Fruit fly (Drosophila melanogaster) ovary, adult (tissue): ENCODE results near the gene CG9518.

Experiments used
- CG17801 ChIP-seq: fragments of 200-800 bp; optimal IDR thresholded peaks from 2 replicates; lab custom pipeline; 2019; ENCODE audit warnings: missing biosample characterization, mild to moderate bottlenecking, missing genetic modification characterization, moderate library complexity; ENCODE audit not compliant: partially characterized antibody

Gene CG9518

DNA sequence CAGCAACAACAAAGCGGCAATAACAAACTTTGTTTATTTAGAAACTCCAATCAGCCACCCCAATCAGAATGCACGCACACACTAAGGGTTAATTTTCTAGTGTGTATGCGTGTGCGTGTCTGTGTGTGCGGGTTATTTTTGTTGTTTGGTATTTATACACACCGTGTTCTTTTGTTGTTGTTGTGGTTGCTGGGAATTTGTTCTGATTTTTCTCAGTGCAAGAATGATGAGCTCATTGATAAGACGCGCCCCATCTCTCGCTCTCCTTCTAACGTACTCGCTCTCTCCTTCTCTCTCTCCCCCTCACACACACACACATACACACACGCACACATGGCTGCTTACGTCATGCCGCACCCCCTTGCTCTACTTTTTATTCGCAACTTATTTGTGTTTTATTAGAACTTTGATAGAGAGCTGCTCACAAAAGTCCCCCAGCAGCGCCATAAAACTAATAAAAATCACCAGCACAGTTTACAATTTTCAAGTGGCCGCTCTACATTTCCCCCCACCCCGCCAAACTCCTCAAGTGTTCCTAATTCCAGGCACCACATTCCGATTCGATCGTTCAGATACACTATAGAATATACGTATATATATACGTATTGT, 31.1 kb downstream of the CG9518 start:
- TF ChIP-seq CG17801 (GFP tag; lab: Kevin White, UChicago) = no peak

DNA sequence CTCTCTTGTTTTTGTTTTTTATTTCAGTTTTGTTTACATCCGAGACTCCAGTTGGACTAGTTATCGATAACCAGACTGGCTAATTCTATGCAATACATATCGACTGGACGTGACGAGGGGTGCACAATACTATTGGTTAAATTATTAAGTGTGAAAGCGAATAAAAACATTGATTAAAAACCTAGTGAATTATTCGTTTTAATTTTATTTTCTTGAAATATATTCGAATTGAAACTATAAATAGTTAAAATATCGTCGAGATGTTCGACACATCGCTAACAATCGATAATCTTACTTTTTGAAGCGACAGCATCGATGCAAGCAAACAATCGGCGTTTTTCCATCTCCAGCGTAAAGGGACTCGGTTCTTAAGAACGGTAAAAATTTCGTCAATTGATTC, 31.9 kb downstream of the CG9518 start, which contains the start of the genes CG32590 and Flo2:
Gene CG32590, minus strand, starts transcription at position 60 of the 400 bp plus-strand sequence.
Gene Flo2, plus strand, starts transcription at position 330 of the 400 bp plus-strand sequence.
- peak; percentile 82 for TF ChIP-seq CG17801 (GFP tag; lab: Kevin White, UChicago)

DNA sequence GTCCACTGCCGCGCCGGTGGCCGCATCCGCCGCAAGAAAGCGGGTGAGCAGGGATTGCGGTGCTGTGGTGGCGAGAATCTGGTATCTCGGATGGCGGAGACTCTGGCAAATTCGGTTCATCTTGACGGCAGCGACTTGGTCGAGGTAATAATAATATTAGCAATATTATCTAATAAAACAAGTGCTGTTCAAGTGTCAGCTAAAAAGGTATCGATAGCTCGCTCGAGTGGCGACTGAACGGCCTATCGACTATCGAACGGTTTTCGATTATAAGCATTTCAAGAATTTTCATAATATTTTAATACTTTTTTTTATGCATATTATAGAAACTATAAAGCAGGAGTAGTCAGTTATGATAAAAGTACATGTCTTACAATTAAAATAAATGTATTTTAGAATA, 33.0 kb downstream of the CG9518 start, which contains the start of gene Grx5:
Gene Grx5, minus strand, starts transcription at position 216 of the 400 bp plus-strand sequence.
- no peak for TF ChIP-seq CG17801 (GFP tag; lab: Kevin White, UChicago)

DNA sequence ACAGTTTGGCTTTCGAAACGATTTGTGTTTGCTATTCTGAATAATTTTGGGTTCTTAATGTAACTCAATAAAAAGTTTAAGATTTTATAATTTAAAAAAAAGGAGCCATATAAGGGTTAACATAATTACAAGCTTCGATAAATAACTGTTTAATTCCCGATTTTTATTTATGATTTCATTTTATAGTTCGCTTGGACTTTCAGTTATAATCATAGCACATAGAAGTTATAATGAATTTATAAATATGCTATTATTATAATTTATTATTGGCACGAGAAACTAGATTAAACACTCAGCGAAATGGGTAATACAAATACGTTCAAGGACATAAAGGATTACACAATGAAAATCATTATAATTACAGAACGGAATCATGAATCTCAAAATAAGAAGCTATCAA, 34.6 kb downstream of the CG9518 start, which contains the start of gene CG14410:
Gene CG14410, plus strand, starts transcription at position 301 of the 400 bp plus-strand sequence.
- no peak for TF ChIP-seq CG17801 (GFP tag; lab: Kevin White, UChicago)

DNA sequence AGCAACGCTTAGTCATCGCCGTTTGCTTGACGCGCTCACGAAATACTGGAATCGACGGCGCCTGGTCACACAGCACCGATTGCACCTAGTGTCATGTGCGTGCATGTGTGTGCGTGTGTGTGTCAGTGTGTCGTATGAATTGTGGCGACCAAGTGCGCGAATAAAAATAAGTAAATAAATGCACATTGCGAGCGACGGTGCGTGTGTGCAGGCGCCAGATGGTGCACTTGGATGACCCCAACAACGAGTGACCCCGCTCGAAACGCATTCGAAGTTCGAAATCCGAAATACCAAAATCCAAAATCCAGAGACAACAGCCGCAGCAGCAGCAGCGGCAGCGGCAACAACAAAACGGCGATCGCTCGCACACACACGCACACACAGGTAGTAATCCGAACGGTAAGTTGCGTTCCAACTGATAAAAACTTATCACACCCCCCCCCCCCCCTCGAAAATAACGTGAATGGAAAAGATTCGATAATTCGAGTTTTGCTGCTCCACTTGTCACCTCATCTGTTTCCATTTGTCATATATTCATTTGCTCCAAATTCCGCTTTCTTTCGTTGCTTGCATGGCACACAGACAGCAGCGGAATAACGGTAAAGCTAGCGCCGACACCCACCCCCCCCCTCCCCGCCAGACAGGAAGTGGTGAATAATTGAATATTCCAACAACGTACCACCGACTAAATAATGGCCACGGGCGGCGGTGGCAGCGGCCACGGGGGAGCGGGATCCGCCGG, 38.2 kb downstream of the CG9518 start, which contains the start of gene CG14411:
Gene CG14411, plus strand, starts transcription at position 86 of the 742 bp plus-strand sequence.
- TF ChIP-seq CG17801 (GFP tag; lab: Kevin White, UChicago) = no peak

DNA sequence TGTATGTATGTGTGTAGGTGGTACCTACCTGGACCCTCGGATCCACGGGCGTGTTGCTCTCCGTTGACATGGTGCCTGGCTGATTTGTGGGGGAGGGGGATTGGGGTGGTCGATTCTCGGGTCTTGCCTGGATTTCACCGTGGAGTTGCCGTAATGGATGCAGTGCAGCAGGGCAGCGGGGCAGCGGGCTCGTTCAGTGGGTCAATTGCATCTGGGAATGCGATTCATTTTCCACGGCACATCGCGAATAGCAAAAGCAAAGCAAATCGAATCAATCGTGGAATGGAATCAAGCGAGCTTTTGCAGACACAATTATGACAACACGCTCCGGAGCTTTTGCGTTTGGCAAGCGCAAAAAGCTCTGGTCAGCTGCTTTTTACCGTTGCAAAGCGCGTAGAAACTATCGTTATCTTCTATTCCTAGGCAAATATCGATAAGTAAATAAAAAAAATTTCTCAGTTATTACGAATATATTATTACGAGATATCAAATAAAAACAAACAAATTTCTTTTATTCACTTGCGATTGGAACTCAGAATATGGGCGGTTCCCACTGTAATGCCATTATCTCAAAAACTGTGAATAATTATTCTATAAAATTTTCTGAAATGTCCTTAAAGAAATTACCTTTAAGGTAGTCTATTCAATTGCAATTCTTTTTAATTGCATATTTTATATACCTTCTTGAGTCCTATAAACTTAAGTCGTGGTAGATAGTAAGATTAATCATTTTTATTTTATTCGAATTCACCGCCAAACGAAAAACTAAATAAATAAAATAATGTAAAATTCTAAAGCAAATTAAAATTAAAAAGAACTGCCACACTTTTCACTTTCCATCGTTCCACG, 39.0 kb downstream of the CG9518 start, which contains the start of gene CG14408:
Gene CG14408, minus strand, starts transcription at position 321 of the 849 bp plus-strand sequence.
- TF ChIP-seq CG17801 (GFP tag; lab: Kevin White, UChicago) = no peak

DNA sequence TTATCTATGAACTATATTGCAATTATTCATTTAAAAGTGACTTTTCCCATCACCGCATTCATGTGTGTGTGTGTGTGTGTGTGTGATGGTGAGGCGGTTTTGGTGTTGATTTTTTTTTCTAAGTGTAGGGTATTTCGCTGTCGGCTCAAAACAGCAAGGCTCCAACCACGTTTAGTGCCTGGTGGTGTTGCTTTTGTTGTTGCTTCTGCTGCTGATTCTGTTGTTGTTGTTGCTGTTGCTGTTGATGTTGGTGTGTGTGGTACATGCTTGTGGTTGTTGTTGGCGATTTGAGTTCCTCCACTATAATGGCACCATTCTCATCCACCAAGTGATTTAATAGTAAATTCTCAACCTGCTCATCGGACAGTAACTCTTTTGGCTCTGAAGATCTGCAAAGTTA, 43.3 kb downstream of the CG9518 start:
- no peak for TF ChIP-seq CG17801 (GFP tag; lab: Kevin White, UChicago)

DNA sequence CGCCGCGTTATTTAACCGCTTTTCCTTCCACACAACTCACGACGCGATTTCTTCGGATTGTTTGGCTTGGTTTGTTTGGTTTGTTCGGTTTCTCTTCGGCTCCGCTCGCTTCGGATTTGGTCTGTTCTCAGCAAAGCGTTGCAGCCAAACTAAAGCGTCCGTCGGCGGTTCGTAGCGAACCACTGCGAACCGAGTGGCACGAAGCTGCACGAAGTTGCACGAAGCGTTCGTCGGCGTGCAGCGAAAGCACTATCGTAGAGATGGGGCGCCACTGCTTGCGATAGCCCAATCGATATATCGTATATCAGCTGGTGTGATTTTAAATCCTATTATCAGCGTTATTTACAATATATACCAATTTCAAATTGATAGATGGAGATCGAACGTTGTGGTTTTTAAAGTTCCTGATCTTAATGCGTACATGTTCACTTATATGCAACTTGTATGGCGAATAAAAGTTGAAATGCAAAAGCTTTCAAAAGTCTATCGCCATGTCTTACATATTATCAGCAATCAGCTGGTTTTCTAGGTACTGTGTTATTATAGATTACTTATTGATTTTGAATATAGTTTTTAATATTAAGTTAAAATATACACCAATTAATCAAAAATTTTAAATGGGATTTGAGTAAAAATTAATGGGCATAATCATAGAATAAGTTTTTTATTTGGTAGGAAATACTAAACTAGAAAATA, 44.9 kb downstream of the CG9518 start, which contains the start of gene rut:
Gene rut, minus strand, starts transcription at position 152 of the 696 bp plus-strand sequence.
- TF ChIP-seq CG17801 (GFP tag; lab: Kevin White, UChicago) = no peak

DNA sequence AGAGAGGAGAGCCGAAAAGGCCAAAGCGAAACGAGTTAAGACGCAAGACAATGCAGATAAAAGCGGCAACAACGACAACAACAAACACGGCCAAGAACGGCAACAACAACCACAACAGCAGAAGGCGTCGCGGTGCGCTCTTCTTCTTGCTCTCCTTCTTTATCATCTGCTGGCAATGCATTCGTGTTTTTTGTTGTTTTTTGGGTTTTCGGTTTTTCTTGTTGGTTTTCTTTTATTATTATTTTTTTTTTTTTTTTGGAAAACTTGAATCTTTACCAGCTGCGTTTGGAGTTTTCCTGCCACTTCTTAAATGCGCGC, 45.6 kb downstream of the CG9518 start:
- no peak for TF ChIP-seq CG17801 (GFP tag; lab: Kevin White, UChicago)

DNA sequence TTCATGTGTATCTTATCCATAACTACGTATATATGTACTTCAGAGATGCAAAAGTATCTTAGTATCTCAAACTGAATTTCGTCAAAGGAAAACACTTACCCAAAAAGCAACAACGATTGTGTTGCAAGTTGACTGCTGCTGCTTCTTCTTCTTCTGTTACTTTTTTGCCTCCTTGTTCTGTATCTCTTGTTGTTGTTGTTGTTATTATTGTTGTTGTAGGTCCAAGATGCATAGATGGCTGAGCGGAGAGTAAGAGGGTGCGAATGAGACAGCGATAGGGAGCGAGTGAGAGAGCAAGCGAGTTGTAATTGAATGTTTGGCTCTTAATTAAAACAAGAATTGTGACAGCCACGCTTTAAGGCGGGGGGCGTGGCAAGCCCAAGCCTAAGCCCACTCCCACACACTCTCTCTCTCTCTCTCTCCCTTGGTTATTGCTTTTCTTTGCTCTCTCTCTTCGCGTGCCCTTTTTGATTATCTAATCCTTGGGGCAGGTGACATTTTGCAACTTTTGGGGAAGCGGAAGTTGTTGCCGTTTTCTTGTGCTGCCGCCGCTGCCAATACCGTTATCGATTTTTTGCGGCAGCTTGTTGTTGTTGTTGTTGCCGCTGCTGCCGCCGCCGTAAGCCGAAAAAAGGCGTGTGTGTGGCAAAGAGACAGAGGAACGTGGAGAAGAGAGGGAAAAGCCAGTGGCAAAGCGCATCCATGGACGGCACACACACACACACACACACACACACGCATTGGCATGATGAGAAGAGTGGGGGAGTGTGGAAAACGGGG, 46.1 kb downstream of the CG9518 start:
- no peak for TF ChIP-seq CG17801 (GFP tag; lab: Kevin White, UChicago)
